Fruit fly (Drosophila melanogaster) whole organism: Measurements from ENCODE around the gene CG7214.

Source experiments
- CG8478 ChIP-seq: fragments of >200 bp; optimal IDR thresholded peaks from 2 replicates; lab custom pipeline; 2018; ENCODE audit warnings: inconsistent platforms
- Dll ChIP-seq: fragments of >200 bp; optimal IDR thresholded peaks from 2 replicates; lab custom pipeline; 2017
- psq ChIP-seq: fragments of >200 bp; optimal IDR thresholded peaks from 2 replicates; lab custom pipeline; 2017

- TF ChIP-seq CG8478 (lab: Kevin White, UChicago): no peak
- no peak for TF ChIP-seq psq (lab: Kevin White, UChicago)
- no peak for TF ChIP-seq Dll (lab: Kevin White, UChicago)
Observed at dm6 chr2L:7777979-7778692, 33.5 kb upstream of the CG7214 start, which contains the start of gene CG7179.
